Worm (Caenorhabditis elegans) whole organism, late embryonic: ENCODE results near the gene R05G9.5.

Experiments used
- C38D4.7 ChIP-seq: fragments of 200-800 bp; sonication (Bioruptor generic); optimal IDR thresholded peaks from 2 replicates; lab custom pipeline; 2018; ENCODE audit warnings: mild to moderate bottlenecking, missing genetic modification characterization, moderate library complexity, missing compliant biosample characterization
- F13H6.1 ChIP-seq: sonication (generic microtip); optimal IDR thresholded peaks from 2 replicates; lab custom pipeline; 2016; ENCODE audit warnings: missing genetic modification characterization, missing compliant biosample characterization
- K09A11.1 ChIP-seq: sonication (generic microtip); optimal IDR thresholded peaks from 2 replicates; lab custom pipeline; 2017; ENCODE audit warnings: antibody characterized with exemption, mild to moderate bottlenecking, missing genetic modification characterization, missing compliant biosample characterization; ENCODE audit not compliant: insufficient read depth
- ceh-18 ChIP-seq: sonication (generic microtip); optimal IDR thresholded peaks from 2 replicates; lab custom pipeline; 2016; ENCODE audit warnings: missing genetic modification characterization, missing compliant biosample characterization
- ceh-2 ChIP-seq: sonication (generic microtip); optimal IDR thresholded peaks from 2 replicates; lab custom pipeline; 2016; ENCODE audit warnings: missing genotype, missing genetic modification characterization, missing compliant biosample characterization
- ceh-22 ChIP-seq: sonication (generic microtip); optimal IDR thresholded peaks from 2 replicates; lab custom pipeline; 2017; ENCODE audit warnings: missing biosample characterization, missing genetic modification characterization
- ceh-24 ChIP-seq: sonication (generic microtip); optimal IDR thresholded peaks from 2 replicates; lab custom pipeline; 2016; ENCODE audit warnings: mild to moderate bottlenecking, missing genetic modification characterization, missing compliant biosample characterization
- ceh-31 ChIP-seq: sonication (generic microtip); optimal IDR thresholded peaks from 2 replicates; lab custom pipeline; 2016; ENCODE audit warnings: missing genetic modification characterization, missing compliant biosample characterization
- ceh-45 ChIP-seq: fragments of 200-800 bp; sonication (Bioruptor generic); IDR thresholded peaks from 2 replicates; pipeline ENCODE4 v1.3.6; 2022; ENCODE audit warnings: missing genetic modification reagents, missing genetic modification characterization, missing compliant biosample characterization
- ceh-9 ChIP-seq: sonication (generic microtip); optimal IDR thresholded peaks from 2 replicates; lab custom pipeline; 2016; ENCODE audit warnings: mild to moderate bottlenecking, missing genetic modification characterization, inconsistent platforms, missing compliant biosample characterization
- dmd-4 ChIP-seq: sonication (generic microtip); optimal IDR thresholded peaks from 2 replicates; lab custom pipeline; 2016; ENCODE audit warnings: borderline replicate concordance, missing genetic modification characterization, missing compliant biosample characterization
- dve-1 ChIP-seq: sonication (generic microtip); optimal IDR thresholded peaks from 2 replicates; lab custom pipeline; 2017; ENCODE audit warnings: antibody characterized with exemption, mild to moderate bottlenecking, missing genetic modification characterization, missing compliant biosample characterization
- ets-4 ChIP-seq: sonication (generic microtip); optimal IDR thresholded peaks from 2 replicates; lab custom pipeline; 2016; ENCODE audit warnings: missing genetic modification characterization, missing compliant biosample characterization
- hlh-13 ChIP-seq: fragments of 200-800 bp; sonication (Bioruptor generic); optimal IDR thresholded peaks from 2 replicates; lab custom pipeline; 2018; ENCODE audit warnings: mild to moderate bottlenecking, missing genetic modification characterization, missing compliant biosample characterization
- hlh-15 ChIP-seq: sonication (generic microtip); optimal IDR thresholded peaks from 2 replicates; lab custom pipeline; 2016; ENCODE audit warnings: missing genetic modification characterization, missing compliant biosample characterization
- hlh-30 ChIP-seq: sonication (generic microtip); optimal IDR thresholded peaks from 2 replicates; lab custom pipeline; 2017; ENCODE audit warnings: antibody characterized with exemption, missing genetic modification characterization, missing compliant biosample characterization; ENCODE audit not compliant: insufficient read depth
- lim-6 ChIP-seq: sonication (generic microtip); optimal IDR thresholded peaks from 2 replicates; lab custom pipeline; 2016; ENCODE audit warnings: missing genetic modification characterization, missing compliant biosample characterization
- madf-2 ChIP-seq: sonication (generic microtip); optimal IDR thresholded peaks from 2 replicates; lab custom pipeline; 2017; ENCODE audit warnings: missing genetic modification characterization, missing compliant biosample characterization
- mec-3 ChIP-seq: sonication (generic microtip); optimal IDR thresholded peaks from 2 replicates; lab custom pipeline; 2016; ENCODE audit warnings: borderline replicate concordance, missing genetic modification characterization, missing compliant biosample characterization
- nfya-1 ChIP-seq: sonication (generic microtip); optimal IDR thresholded peaks from 2 replicates; lab custom pipeline; 2017; ENCODE audit warnings: missing genetic modification characterization, mild to moderate bottlenecking, missing compliant biosample characterization, antibody characterized with exemption, moderate library complexity
- nhr-11 ChIP-seq: fragments of 150-350 bp; optimal IDR thresholded peaks from 2 replicates; lab custom pipeline; 2014; ENCODE audit warnings: missing biosample characterization, missing genetic modification characterization
- npax-4 ChIP-seq: sonication (generic microtip); optimal IDR thresholded peaks from 2 replicates; lab custom pipeline; 2016; ENCODE audit warnings: missing genetic modification characterization, missing compliant biosample characterization
- pha-4 ChIP-seq: fragments of 150-350 bp; optimal IDR thresholded peaks from 2 replicates; lab custom pipeline; 2018; ENCODE audit warnings: missing biosample characterization, missing genetic modification reagents, missing genetic modification characterization
- pros-1 ChIP-seq: fragments of 150-350 bp; optimal IDR thresholded peaks from 2 replicates; lab custom pipeline; 2014; ENCODE audit warnings: missing biosample characterization, missing genetic modification reagents, missing genetic modification characterization
- rnt-1 ChIP-seq: sonication (generic microtip); optimal IDR thresholded peaks from 2 replicates; lab custom pipeline; 2016; ENCODE audit warnings: missing genetic modification characterization, missing compliant biosample characterization
- tbx-2 ChIP-seq: sonication (generic microtip); optimal IDR thresholded peaks from 2 replicates; lab custom pipeline; 2016; ENCODE audit warnings: missing genetic modification characterization, missing compliant biosample characterization
- tbx-7 ChIP-seq: sonication (generic microtip); optimal IDR thresholded peaks from 2 replicates; lab custom pipeline; 2016; ENCODE audit warnings: missing genotype, missing genetic modification characterization, missing compliant biosample characterization
- ttx-3 ChIP-seq: sonication (generic microtip); optimal IDR thresholded peaks from 2 replicates; lab custom pipeline; 2016; ENCODE audit warnings: missing genetic modification reagents, missing genetic modification characterization, missing compliant biosample characterization
- unc-55 ChIP-seq: sonication (generic microtip); optimal IDR thresholded peaks from 2 replicates; lab custom pipeline; 2017; ENCODE audit warnings: missing biosample characterization, missing genetic modification reagents, missing genetic modification characterization

R05G9.5 gene

ce11 chrII:6491817-6492452 is 8.1 kb downstream of the R05G9.5 start, which contains the start of the genes T28D9.11 and T28D9.1 (continued):
- peak; percentile 80 for TF ChIP-seq ceh-31 (tag; lab: Kevin White, UChicago)
- peak; percentile 44 for TF ChIP-seq C38D4.7 (GFP tag; lab: Kevin White, UChicago)
- no peak for TF ChIP-seq tbx-7

DNA sequence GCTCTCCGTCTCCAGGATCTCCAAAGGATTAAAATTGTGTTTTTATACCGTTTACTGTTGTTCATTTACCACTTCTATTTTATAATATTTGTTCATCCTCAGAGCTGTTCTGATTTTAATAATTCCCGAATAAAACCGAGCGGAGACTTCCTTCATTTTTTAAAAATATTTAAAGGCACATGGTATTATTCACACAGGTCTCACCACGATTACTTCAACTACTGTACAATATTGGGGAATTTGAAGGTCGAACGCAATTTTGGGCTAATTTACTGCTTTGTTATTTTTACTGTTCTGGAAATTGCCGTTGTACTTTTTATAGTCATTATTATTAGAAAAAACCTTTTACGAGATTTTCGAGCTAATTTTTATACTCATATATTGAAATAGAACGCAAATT is 8.9 kb downstream of the R05G9.5 start:
- TF ChIP-seq ets-4 (tag; lab: Kevin White, UChicago): no peak
- no peak for TF ChIP-seq hlh-13 (GFP tag; lab: Kevin White, UChicago)

ce11 chrII:6489711-6490184 is 10.3 kb downstream of the R05G9.5 start, which contains the start of the genes snr-3 and rsp-5:
TSS of gene snr-3 (minus strand) at chrII:6489761.
TSS of gene rsp-5 (plus strand) at chrII:6490165.
- peak; percentile 8 for TF ChIP-seq tbx-2 (tag; lab: Kevin White, UChicago)
- no peak for TF ChIP-seq F13H6.1 (tag; lab: Kevin White, UChicago)
- no peak for TF ChIP-seq npax-4
- TF ChIP-seq nfya-1 (tag; lab: Kevin White, UChicago): peak; percentile 79

DNA sequence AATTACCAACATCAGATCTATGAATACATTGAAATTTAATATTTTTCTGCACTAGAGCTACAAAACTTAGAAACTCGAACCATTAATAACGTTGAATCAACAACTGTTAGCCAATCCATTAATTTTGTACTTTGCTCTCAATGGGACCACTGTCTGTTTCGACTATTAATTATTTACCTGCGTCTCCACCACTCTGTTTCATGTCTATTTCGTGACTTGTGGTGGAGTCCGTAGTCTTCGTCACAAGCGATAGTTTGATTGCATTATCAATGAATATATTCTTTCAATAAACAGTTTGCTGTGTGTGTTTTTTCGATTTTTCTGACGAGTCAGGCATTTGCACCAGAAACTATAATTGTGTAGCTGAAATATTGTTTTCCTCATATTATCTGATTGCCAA is 13.7 kb downstream of the R05G9.5 start:
- peak; percentile 16 for TF ChIP-seq rnt-1 (tag; lab: Kevin White, UChicago)
- TF ChIP-seq ttx-3: no peak
- TF ChIP-seq ceh-24 (tag; lab: Kevin White, UChicago): no peak
- peak; percentile 31 for TF ChIP-seq unc-55 (GFP tag; lab: Kevin White, UChicago)
- no peak for TF ChIP-seq hlh-30 (tag; lab: Kevin White, UChicago)
- TF ChIP-seq, all 69 proteins: peak for 2

- TF ChIP-seq ets-4 (tag; lab: Kevin White, UChicago): no peak
- no peak for TF ChIP-seq dmd-4 (tag; lab: Kevin White, UChicago)
- TF ChIP-seq pros-1: no peak
- no peak for TF ChIP-seq nfya-1 (tag; lab: Kevin White, UChicago)
- TF ChIP-seq pha-4: no peak
- no peak for TF ChIP-seq mec-3 (tag; lab: Kevin White, UChicago)
- no peak for TF ChIP-seq C38D4.7 (GFP tag; lab: Kevin White, UChicago)
- no peak for TF ChIP-seq ceh-2 (tag; lab: Kevin White, UChicago)
- TF ChIP-seq tbx-7: no peak
- TF ChIP-seq K09A11.1 (tag; lab: Kevin White, UChicago): no peak
- no peak for TF ChIP-seq ceh-22
- TF ChIP-seq hlh-15 (tag; lab: Kevin White, UChicago): no peak
- TF ChIP-seq ceh-9 (tag; lab: Kevin White, UChicago): no peak
- TF ChIP-seq lim-6 (tag; lab: Kevin White, UChicago): no peak
- TF ChIP-seq dve-1 (tag; lab: Kevin White, UChicago): no peak
- no peak for TF ChIP-seq madf-2 (tag; lab: Kevin White, UChicago)
- no peak for TF ChIP-seq nhr-11 (tag; lab: Kevin White, UChicago)
- TF ChIP-seq ceh-45 (GFP tag; lab: Robert Waterston, UW): no peak
Observed at ce11 chrII:6484876-6485526, 15.1 kb downstream of the R05G9.5 start, which contains the start of the genes lido-16 and plpp-1.2. TSS of gene lido-16 (minus strand) at chrII:6484976. TSS of gene plpp-1.2 (plus strand) at chrII:6485476.

DNA sequence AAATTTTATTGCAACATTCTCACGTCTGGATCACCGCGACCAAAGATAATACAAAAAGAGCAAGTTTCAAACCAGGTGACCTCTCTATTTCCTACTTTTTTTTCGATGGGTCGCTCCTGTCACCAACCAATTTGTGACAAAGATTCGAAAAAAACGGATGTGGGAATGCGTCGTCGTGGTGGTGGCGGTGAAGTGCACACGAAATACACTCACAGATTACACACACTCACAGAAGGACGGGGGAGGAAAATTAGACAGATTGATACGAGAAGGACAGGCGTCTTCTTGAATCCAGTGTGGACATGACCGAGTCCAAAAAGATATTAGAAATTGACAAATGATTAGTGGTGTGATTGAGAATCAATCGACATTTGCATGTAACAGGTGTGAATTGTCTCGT is 17.3 kb downstream of the R05G9.5 start:
- peak; percentile 50 for TF ChIP-seq unc-55 (GFP tag; lab: Kevin White, UChicago)
- TF ChIP-seq ceh-18 (tag; lab: Kevin White, UChicago): no peak
- TF ChIP-seq, all 69 proteins: peak for 1
